Worm (Caenorhabditis elegans) whole organism, early embryonic: Measurements from ENCODE around the gene F01F1.11.

Source experiments
- F13C5.2 ChIP-seq: sonication (generic microtip); optimal IDR thresholded peaks from 2 replicates; lab custom pipeline; 2017; ENCODE audit warnings: mild to moderate bottlenecking, missing genetic modification characterization, inconsistent platforms, missing compliant biosample characterization
- ama-1 ChIP-seq: fragments of 150-350 bp; optimal IDR thresholded peaks from 2 replicates; lab custom pipeline; 2014
- ceh-13 ChIP-seq: fragments of 200-800 bp; sonication (Bioruptor generic); optimal IDR thresholded peaks from 2 replicates; lab custom pipeline; 2018; ENCODE audit warnings: mild to moderate bottlenecking, missing genetic modification characterization, missing compliant biosample characterization
- ceh-36 ChIP-seq: sonication (generic microtip); optimal IDR thresholded peaks from 2 replicates; lab custom pipeline; 2016; ENCODE audit warnings: missing genetic modification characterization, inconsistent platforms, missing compliant biosample characterization
- hmg-4 ChIP-seq: fragments of 200-800 bp; sonication (Bioruptor generic); optimal IDR thresholded peaks from 2 replicates; lab custom pipeline; 2018; ENCODE audit warnings: mild to moderate bottlenecking, missing genetic modification characterization, missing compliant biosample characterization
- hnd-1 ChIP-seq: sonication (generic microtip); optimal IDR thresholded peaks from 2 replicates; lab custom pipeline; 2016; ENCODE audit warnings: missing genetic modification characterization, missing compliant biosample characterization
- pes-1 ChIP-seq: fragments of 200-800 bp; sonication (Bioruptor generic); IDR thresholded peaks from 2 replicates; pipeline ENCODE4 v1.3.6; 2022; ENCODE audit warnings: missing genetic modification reagents, missing genetic modification characterization, missing compliant biosample characterization
- scrt-1 ChIP-seq: fragments of 200-800 bp; sonication (Bioruptor generic); IDR thresholded peaks from 2 replicates; pipeline ENCODE4 v1.3.6; 2022; ENCODE audit warnings: missing genetic modification characterization, missing compliant biosample characterization
- sea-1 ChIP-seq: fragments of 200-800 bp; sonication (Bioruptor generic); conservative IDR thresholded peaks from 2 replicates; pipeline ENCODE4 v1.3.6; 2022; ENCODE audit warnings: missing genetic modification characterization, missing compliant biosample characterization
- tbx-11 ChIP-seq: fragments of 200-800 bp; sonication (Bioruptor generic); IDR thresholded peaks from 2 replicates; pipeline ENCODE4 v1.3.6; 2022; ENCODE audit warnings: missing genetic modification characterization, missing compliant biosample characterization
- tra-4 ChIP-seq: sonication (generic microtip); optimal IDR thresholded peaks from 2 replicates; lab custom pipeline; 2017; ENCODE audit warnings: missing genetic modification characterization, missing compliant biosample characterization

DNA sequence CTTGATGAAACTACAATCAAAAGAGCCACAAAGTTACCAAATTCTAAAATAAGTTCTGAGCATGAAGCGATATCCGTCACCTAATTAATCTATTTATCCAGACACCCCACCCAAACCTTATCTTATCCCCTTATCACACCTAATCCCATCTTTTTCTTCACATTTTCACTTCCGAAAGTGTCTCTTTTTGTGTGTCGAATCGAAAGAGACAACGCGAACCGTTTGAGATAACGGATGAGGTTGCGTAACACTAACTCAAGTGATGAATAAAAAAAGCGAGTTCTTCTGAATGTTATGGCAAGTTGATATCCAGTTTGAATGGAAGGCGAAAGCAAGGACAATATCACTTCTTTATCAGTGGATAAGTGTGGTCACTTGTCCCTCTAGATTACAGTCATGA lies 11.8 kb upstream of the F01F1.11 start:
- TF ChIP-seq scrt-1 (no peak), ama-1 (lab: Kevin White, UChicago) (no peak), ceh-13 (no peak), hnd-1 (tag; lab: Kevin White, UChicago) (no peak), tbx-11 (GFP tag; lab: Robert Waterston, UW) (no peak), pes-1 (GFP tag; lab: Robert Waterston, UW) (no peak), sea-1 (GFP tag; lab: Robert Waterston, UW) (no peak), tra-4 (tag; lab: Kevin White, UChicago) (no peak), ceh-36 (tag; lab: Kevin White, UChicago) (no peak), hmg-4 (GFP tag; lab: Kevin White, UChicago) (no peak), F13C5.2 (tag; lab: Kevin White, UChicago) (no peak)
